Worm (Caenorhabditis elegans) whole organism, late embryonic: ENCODE data around the gene T04C12.1.
A peak's percentile ranks its signal among the peaks of the same experiment; 100 is the strongest.

Source experiments
- C08G9.2 ChIP-seq: sonication (generic microtip); optimal IDR thresholded peaks from 2 replicates; lab custom pipeline; 2016; ENCODE audit warnings: mild to moderate bottlenecking, missing genetic modification characterization, moderate library complexity, missing compliant biosample characterization
- C38D4.7 ChIP-seq: fragments of 200-800 bp; sonication (Bioruptor generic); optimal IDR thresholded peaks from 2 replicates; lab custom pipeline; 2018; ENCODE audit warnings: mild to moderate bottlenecking, missing genetic modification characterization, moderate library complexity, missing compliant biosample characterization
- F13H6.1 ChIP-seq: sonication (generic microtip); optimal IDR thresholded peaks from 2 replicates; lab custom pipeline; 2016; ENCODE audit warnings: missing genetic modification characterization, missing compliant biosample characterization
- K09A11.1 ChIP-seq: sonication (generic microtip); optimal IDR thresholded peaks from 2 replicates; lab custom pipeline; 2017; ENCODE audit warnings: antibody characterized with exemption, mild to moderate bottlenecking, missing genetic modification characterization, missing compliant biosample characterization; ENCODE audit not compliant: insufficient read depth
- T23F11.4 ChIP-seq: fragments of 200-800 bp; sonication (Bioruptor generic); optimal IDR thresholded peaks from 2 replicates; lab custom pipeline; 2018; ENCODE audit warnings: mild to moderate bottlenecking, missing genetic modification characterization, missing compliant biosample characterization
- Y22D7AL.16 ChIP-seq: sonication (generic microtip); optimal IDR thresholded peaks from 2 replicates; lab custom pipeline; 2016; ENCODE audit warnings: missing genetic modification characterization, missing compliant biosample characterization
- ahr-1 ChIP-seq: sonication (generic microtip); optimal IDR thresholded peaks from 2 replicates; lab custom pipeline; 2016; ENCODE audit warnings: missing genetic modification characterization, missing compliant biosample characterization
- ceh-18 ChIP-seq: sonication (generic microtip); optimal IDR thresholded peaks from 2 replicates; lab custom pipeline; 2016; ENCODE audit warnings: missing genetic modification characterization, missing compliant biosample characterization
- ceh-19 ChIP-seq: fragments of 200-800 bp; sonication (Bioruptor generic); optimal IDR thresholded peaks from 2 replicates; lab custom pipeline; 2018; ENCODE audit warnings: mild to moderate bottlenecking, missing genetic modification characterization, missing compliant biosample characterization
- ceh-2 ChIP-seq: sonication (generic microtip); optimal IDR thresholded peaks from 2 replicates; lab custom pipeline; 2016; ENCODE audit warnings: missing genotype, missing genetic modification characterization, missing compliant biosample characterization
- ceh-22 ChIP-seq: sonication (generic microtip); optimal IDR thresholded peaks from 2 replicates; lab custom pipeline; 2017; ENCODE audit warnings: missing biosample characterization, missing genetic modification characterization
- ceh-24 ChIP-seq: sonication (generic microtip); optimal IDR thresholded peaks from 2 replicates; lab custom pipeline; 2016; ENCODE audit warnings: mild to moderate bottlenecking, missing genetic modification characterization, missing compliant biosample characterization
- ceh-31 ChIP-seq: sonication (generic microtip); optimal IDR thresholded peaks from 2 replicates; lab custom pipeline; 2016; ENCODE audit warnings: missing genetic modification characterization, missing compliant biosample characterization
- ceh-34 ChIP-seq: sonication (generic microtip); optimal IDR thresholded peaks from 2 replicates; lab custom pipeline; 2016; ENCODE audit warnings: mild to moderate bottlenecking, missing genetic modification characterization, missing compliant biosample characterization
- ceh-45 ChIP-seq: fragments of 200-800 bp; sonication (Bioruptor generic); IDR thresholded peaks from 2 replicates; pipeline ENCODE4 v1.3.6; 2022; ENCODE audit warnings: missing genetic modification reagents, missing genetic modification characterization, missing compliant biosample characterization
- ceh-48 ChIP-seq: sonication (generic microtip); optimal IDR thresholded peaks from 2 replicates; lab custom pipeline; 2016; ENCODE audit warnings: missing genetic modification characterization, inconsistent platforms, missing compliant biosample characterization
- ceh-6 ChIP-seq: fragments of 200-800 bp; sonication (Bioruptor generic); optimal IDR thresholded peaks from 2 replicates; lab custom pipeline; 2018; ENCODE audit warnings: mild to moderate bottlenecking, missing genetic modification characterization, missing compliant biosample characterization
- che-1 ChIP-seq: sonication (generic microtip); optimal IDR thresholded peaks from 2 replicates; lab custom pipeline; 2016; ENCODE audit warnings: mild to moderate bottlenecking, missing genetic modification characterization, missing compliant biosample characterization
- dmd-4 ChIP-seq: sonication (generic microtip); optimal IDR thresholded peaks from 2 replicates; lab custom pipeline; 2016; ENCODE audit warnings: borderline replicate concordance, missing genetic modification characterization, missing compliant biosample characterization
- dve-1 ChIP-seq: sonication (generic microtip); optimal IDR thresholded peaks from 2 replicates; lab custom pipeline; 2017; ENCODE audit warnings: antibody characterized with exemption, mild to moderate bottlenecking, missing genetic modification characterization, missing compliant biosample characterization
- elt-2 ChIP-seq: sonication (generic microtip); optimal IDR thresholded peaks from 2 replicates; lab custom pipeline; 2016; ENCODE audit warnings: missing genetic modification reagents, missing genetic modification characterization, missing compliant biosample characterization
- ets-4 ChIP-seq: sonication (generic microtip); optimal IDR thresholded peaks from 2 replicates; lab custom pipeline; 2016; ENCODE audit warnings: missing genetic modification characterization, missing compliant biosample characterization
- fax-1 ChIP-seq: sonication (generic microtip); optimal IDR thresholded peaks from 2 replicates; lab custom pipeline; 2016; ENCODE audit warnings: missing genotype, missing genetic modification characterization, missing compliant biosample characterization
- fkh-10 ChIP-seq: fragments of 150-350 bp; optimal IDR thresholded peaks from 2 replicates; lab custom pipeline; 2014; ENCODE audit warnings: missing biosample characterization, missing genetic modification reagents, missing genetic modification characterization
- fkh-6 ChIP-seq: sonication (generic microtip); optimal IDR thresholded peaks from 2 replicates; lab custom pipeline; 2016; ENCODE audit warnings: missing genetic modification characterization, missing compliant biosample characterization
- hlh-15 ChIP-seq: sonication (generic microtip); optimal IDR thresholded peaks from 2 replicates; lab custom pipeline; 2016; ENCODE audit warnings: missing genetic modification characterization, missing compliant biosample characterization
- hlh-30 ChIP-seq: sonication (generic microtip); optimal IDR thresholded peaks from 2 replicates; lab custom pipeline; 2017; ENCODE audit warnings: antibody characterized with exemption, missing genetic modification characterization, missing compliant biosample characterization; ENCODE audit not compliant: insufficient read depth
- hlh-6 ChIP-seq: sonication (generic microtip); optimal IDR thresholded peaks from 2 replicates; lab custom pipeline; 2016; ENCODE audit warnings: missing genotype, missing genetic modification characterization, missing compliant biosample characterization
- hlh-8 ChIP-seq: sonication (generic microtip); optimal IDR thresholded peaks from 2 replicates; lab custom pipeline; 2016; ENCODE audit warnings: missing genotype, missing genetic modification characterization, missing compliant biosample characterization
- madf-2 ChIP-seq: sonication (generic microtip); optimal IDR thresholded peaks from 2 replicates; lab custom pipeline; 2017; ENCODE audit warnings: missing genetic modification characterization, missing compliant biosample characterization
- mec-3 ChIP-seq: sonication (generic microtip); optimal IDR thresholded peaks from 2 replicates; lab custom pipeline; 2016; ENCODE audit warnings: borderline replicate concordance, missing genetic modification characterization, missing compliant biosample characterization
- nfya-1 ChIP-seq: sonication (generic microtip); optimal IDR thresholded peaks from 2 replicates; lab custom pipeline; 2017; ENCODE audit warnings: missing genetic modification characterization, mild to moderate bottlenecking, missing compliant biosample characterization, antibody characterized with exemption, moderate library complexity
- nhr-11 ChIP-seq: fragments of 150-350 bp; optimal IDR thresholded peaks from 2 replicates; lab custom pipeline; 2014; ENCODE audit warnings: missing biosample characterization, missing genetic modification characterization
- nhr-232 ChIP-seq: sonication (generic microtip); optimal IDR thresholded peaks from 2 replicates; lab custom pipeline; 2016; ENCODE audit warnings: missing genetic modification characterization, missing compliant biosample characterization
- npax-4 ChIP-seq: sonication (generic microtip); optimal IDR thresholded peaks from 2 replicates; lab custom pipeline; 2016; ENCODE audit warnings: missing genetic modification characterization, missing compliant biosample characterization
- pag-3 ChIP-seq: sonication (generic microtip); optimal IDR thresholded peaks from 2 replicates; lab custom pipeline; 2016; ENCODE audit warnings: missing compliant biosample characterization, missing genetic modification characterization, borderline replicate concordance
- pat-9 ChIP-seq: fragments of 200-800 bp; sonication (Bioruptor generic); optimal IDR thresholded peaks from 2 replicates; lab custom pipeline; 2018; ENCODE audit warnings: mild to moderate bottlenecking, missing genetic modification characterization, moderate library complexity, missing compliant biosample characterization
- pha-2 ChIP-seq: sonication (generic microtip); optimal IDR thresholded peaks from 2 replicates; lab custom pipeline; 2017; ENCODE audit warnings: mild to moderate bottlenecking, missing genetic modification characterization, missing compliant biosample characterization
- pha-4 ChIP-seq: fragments of 150-350 bp; optimal IDR thresholded peaks from 2 replicates; lab custom pipeline; 2018; ENCODE audit warnings: missing biosample characterization, missing genetic modification reagents, missing genetic modification characterization
- pqm-1 ChIP-seq: sonication (generic microtip); optimal IDR thresholded peaks from 2 replicates; lab custom pipeline; 2016; ENCODE audit warnings: missing genetic modification characterization, missing compliant biosample characterization
- pros-1 ChIP-seq: fragments of 150-350 bp; optimal IDR thresholded peaks from 2 replicates; lab custom pipeline; 2014; ENCODE audit warnings: missing biosample characterization, missing genetic modification reagents, missing genetic modification characterization
- rnt-1 ChIP-seq: sonication (generic microtip); optimal IDR thresholded peaks from 2 replicates; lab custom pipeline; 2016; ENCODE audit warnings: missing genetic modification characterization, missing compliant biosample characterization
- sdc-2 ChIP-seq: sonication (generic microtip); optimal IDR thresholded peaks from 2 replicates; lab custom pipeline; 2016; ENCODE audit warnings: missing genotype, missing genetic modification characterization, missing compliant biosample characterization
- sox-4 ChIP-seq: sonication (generic microtip); optimal IDR thresholded peaks from 2 replicates; lab custom pipeline; 2017; ENCODE audit warnings: mild to moderate bottlenecking, missing genetic modification characterization, inconsistent platforms, missing compliant biosample characterization
- tbx-2 ChIP-seq: sonication (generic microtip); optimal IDR thresholded peaks from 2 replicates; lab custom pipeline; 2016; ENCODE audit warnings: missing genetic modification characterization, missing compliant biosample characterization
- tbx-7 ChIP-seq: sonication (generic microtip); optimal IDR thresholded peaks from 2 replicates; lab custom pipeline; 2016; ENCODE audit warnings: missing genotype, missing genetic modification characterization, missing compliant biosample characterization
- unc-42 ChIP-seq: sonication (generic microtip); optimal IDR thresholded peaks from 2 replicates; lab custom pipeline; 2016; ENCODE audit warnings: missing genotype, missing genetic modification characterization, missing compliant biosample characterization
- unc-55 ChIP-seq: sonication (generic microtip); optimal IDR thresholded peaks from 2 replicates; lab custom pipeline; 2017; ENCODE audit warnings: missing biosample characterization, missing genetic modification reagents, missing genetic modification characterization
- unc-86 ChIP-seq: sonication (generic microtip); optimal IDR thresholded peaks from 2 replicates; lab custom pipeline; 2016; ENCODE audit warnings: missing genetic modification characterization, missing compliant biosample characterization
- zip-5 ChIP-seq: sonication (generic microtip); optimal IDR thresholded peaks from 2 replicates; lab custom pipeline; 2016; ENCODE audit warnings: missing genetic modification characterization, missing compliant biosample characterization
- ztf-16 ChIP-seq: sonication (generic microtip); optimal IDR thresholded peaks from 2 replicates; lab custom pipeline; 2017; ENCODE audit warnings: missing genetic modification characterization, missing compliant biosample characterization

Gene T04C12.1

DNA sequence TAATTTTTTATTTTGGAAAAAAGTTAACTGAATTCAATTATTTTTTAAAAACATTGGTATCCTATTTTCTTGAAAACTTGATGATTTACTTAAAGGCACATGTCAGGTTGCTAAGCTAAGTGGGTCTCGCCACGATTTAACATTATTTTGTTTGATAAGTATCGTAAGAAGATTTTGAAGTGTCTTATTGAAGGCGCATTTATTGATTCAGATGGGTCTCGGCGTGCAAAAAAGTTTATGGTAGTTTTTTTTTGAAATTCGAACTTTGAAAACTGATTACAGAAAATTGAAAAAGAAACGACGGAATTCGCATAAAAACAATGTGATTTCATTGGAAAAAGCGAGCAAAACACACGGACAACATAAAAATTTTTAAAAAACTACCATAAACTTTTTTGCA lies 23.9 kb upstream of the T04C12.1 start:
- TF ChIP-seq pqm-1 (tag; lab: Kevin White, UChicago), result no peak
- TF ChIP-seq ceh-2, result no peak
- TF ChIP-seq fax-1 (tag; lab: Kevin White, UChicago), result no peak
- no peak for TF ChIP-seq ceh-19 (GFP tag; lab: Kevin White, UChicago)
- TF ChIP-seq unc-86 (tag; lab: Kevin White, UChicago), result no peak
- no peak for TF ChIP-seq che-1 (tag; lab: Kevin White, UChicago)

- TF ChIP-seq hlh-15 (no peak), ceh-18 (tag; lab: Kevin White, UChicago) (peak; percentile 94), nhr-232 (tag; lab: Kevin White, UChicago) (no peak), pat-9 (peak; percentile 5), ceh-19 (GFP tag; lab: Kevin White, UChicago) (no peak), nhr-11 (tag; lab: Kevin White, UChicago) (no peak), ceh-6 (no peak), F13H6.1 (no peak), C08G9.2 (no peak), pha-4 (tag; lab: Kevin White, UChicago) (no peak), ahr-1 (tag; lab: Kevin White, UChicago) (no peak), hlh-6 (tag; lab: Kevin White, UChicago) (no peak), zip-5 (tag; lab: Kevin White, UChicago) (no peak), ceh-45 (GFP tag; lab: Robert Waterston, UW) (no peak), unc-55 (GFP tag; lab: Kevin White, UChicago) (no peak), fax-1 (tag; lab: Kevin White, UChicago) (no peak), ceh-22 (tag; lab: Kevin White, UChicago) (no peak), unc-42 (tag; lab: Kevin White, UChicago) (no peak), npax-4 (tag; lab: Kevin White, UChicago) (no peak), C38D4.7 (GFP tag; lab: Kevin White, UChicago) (no peak), hlh-30 (tag; lab: Kevin White, UChicago) (no peak), K09A11.1 (no peak), fkh-6 (tag; lab: Kevin White, UChicago) (no peak), tbx-7 (tag; lab: Kevin White, UChicago) (no peak), pha-2 (tag; lab: Kevin White, UChicago) (no peak), ceh-34 (peak; percentile 54), ets-4 (no peak), madf-2 (no peak), che-1 (tag; lab: Kevin White, UChicago) (no peak), dmd-4 (tag; lab: Kevin White, UChicago) (peak; percentile 7), ceh-24 (tag; lab: Kevin White, UChicago) (no peak), elt-2 (no peak), T23F11.4 (GFP tag; lab: Kevin White, UChicago) (no peak), sdc-2 (tag; lab: Kevin White, UChicago) (no peak), pros-1 (no peak), Y22D7AL.16 (no peak), unc-86 (tag; lab: Kevin White, UChicago) (no peak), mec-3 (tag; lab: Kevin White, UChicago) (no peak), nfya-1 (tag; lab: Kevin White, UChicago) (peak; percentile 61), hlh-8 (tag; lab: Kevin White, UChicago) (peak; percentile 45), pag-3 (tag; lab: Kevin White, UChicago) (no peak), dve-1 (no peak), sox-4 (tag; lab: Kevin White, UChicago) (no peak), rnt-1 (peak; percentile 76), fkh-10 (GFP tag; lab: Kevin White, UChicago) (no peak), ztf-16 (tag; lab: Kevin White, UChicago) (no peak), ceh-31 (tag; lab: Kevin White, UChicago) (peak; percentile 16), ceh-48 (tag; lab: Kevin White, UChicago) (no peak), tbx-2 (peak; percentile 67)
Measured at ce11 chrV:11082475-11082874, 23.4 kb upstream of the T04C12.1 start.
